Worm (Caenorhabditis elegans) whole organism, mixed stage, embryonic: ENCODE data around the gene M117.3.

Experiments used
- lin-13 ChIP-seq: fragments of 150-350 bp; optimal IDR thresholded peaks from 2 replicates; lab custom pipeline; 2014; ENCODE audit warnings: missing biosample characterization, missing genetic modification characterization
- nhr-12 ChIP-seq: fragments of 150-350 bp; optimal IDR thresholded peaks from 2 replicates; lab custom pipeline; 2014; ENCODE audit warnings: missing biosample characterization, missing genetic modification characterization
- nhr-237 ChIP-seq: fragments of 150-350 bp; optimal IDR thresholded peaks from 2 replicates; lab custom pipeline; 2014; ENCODE audit warnings: missing biosample characterization, missing genetic modification characterization
- pha-4 ChIP-seq: fragments of 150-350 bp; optimal IDR thresholded peaks from 2 replicates; lab custom pipeline; 2018; ENCODE audit warnings: missing biosample characterization, missing genetic modification reagents, missing genetic modification characterization
- sem-2 ChIP-seq: fragments of 200-800 bp; sonication (Bioruptor generic); optimal IDR thresholded peaks from 2 replicates; lab custom pipeline; 2018; ENCODE audit warnings: mild to moderate bottlenecking, missing genetic modification characterization, missing compliant biosample characterization
- snpc-4 ChIP-seq: fragments of 150-350 bp; optimal IDR thresholded peaks from 2 replicates; lab custom pipeline; 2014; ENCODE audit warnings: missing biosample characterization, missing genetic modification characterization
- unc-62 ChIP-seq: fragments of 150-350 bp; optimal IDR thresholded peaks from 2 replicates; lab custom pipeline; 2014; ENCODE audit warnings: missing biosample characterization, missing genetic modification reagents, missing genetic modification characterization
- ztf-11 ChIP-seq: fragments of 150-350 bp; optimal IDR thresholded peaks from 2 replicates; lab custom pipeline; 2014; ENCODE audit warnings: missing biosample characterization, missing genetic modification characterization

- TF ChIP-seq nhr-237 (no peak), lin-13 (tag; lab: Kevin White, UChicago) (no peak), pha-4 (tag; lab: Kevin White, UChicago) (no peak), snpc-4 (tag; lab: Kevin White, UChicago) (no peak), unc-62 (GFP tag; lab: Kevin White, UChicago) (no peak), nhr-12 (tag; lab: Kevin White, UChicago) (no peak), sem-2 (GFP tag; lab: Kevin White, UChicago) (no peak), ztf-11 (tag; lab: Kevin White, UChicago) (no peak)
Measured at ce11 chrIV:11871083-11871482, 49.1 kb downstream of the M117.3 start.
